Worm (Caenorhabditis elegans): Measurements from ENCODE around the gene fbxb-45.

ce11 chrII:1046937-1047336 is 3.1 kb upstream of the fbxb-45 start:
- TF ChIP-seq him-1 (tag; optimal IDR thresholded peaks at IDR 0.05) (no peak), dao-5 (tag; optimal IDR thresholded peaks at IDR 0.05) (no peak), W03F9.2 (tag; optimal IDR thresholded peaks at IDR 0.05) (no peak)
